Worm (Caenorhabditis elegans) whole organism, early embryonic: ENCODE data around the gene rbm-7.

Experiments
- B0310.2 ChIP-seq: sonication (generic microtip); optimal IDR thresholded peaks from 2 replicates; lab custom pipeline; 2016; ENCODE audit warnings: mild to moderate bottlenecking, missing genetic modification characterization, missing compliant biosample characterization
- F13C5.2 ChIP-seq: sonication (generic microtip); optimal IDR thresholded peaks from 2 replicates; lab custom pipeline; 2017; ENCODE audit warnings: mild to moderate bottlenecking, missing genetic modification characterization, inconsistent platforms, missing compliant biosample characterization
- aly-1 ChIP-seq: sonication (generic microtip); optimal IDR thresholded peaks from 2 replicates; lab custom pipeline; 2016; ENCODE audit warnings: missing genetic modification characterization, missing compliant biosample characterization
- ama-1 ChIP-seq: fragments of 150-350 bp; optimal IDR thresholded peaks from 2 replicates; lab custom pipeline; 2014
- ceh-13 ChIP-seq: fragments of 200-800 bp; sonication (Bioruptor generic); optimal IDR thresholded peaks from 2 replicates; lab custom pipeline; 2018; ENCODE audit warnings: mild to moderate bottlenecking, missing genetic modification characterization, missing compliant biosample characterization
- ceh-36 ChIP-seq: sonication (generic microtip); optimal IDR thresholded peaks from 2 replicates; lab custom pipeline; 2016; ENCODE audit warnings: missing genetic modification characterization, inconsistent platforms, missing compliant biosample characterization
- ets-7 ChIP-seq: sonication (generic microtip); optimal IDR thresholded peaks from 2 replicates; lab custom pipeline; 2016; ENCODE audit warnings: missing genotype, missing genetic modification characterization, missing compliant biosample characterization
- flt-1 ChIP-seq: fragments of 200-800 bp; sonication (Bioruptor generic); IDR thresholded peaks from 2 replicates; pipeline ENCODE4 v1.3.6; 2022; ENCODE audit warnings: missing genetic modification characterization, missing compliant biosample characterization
- hmbx-1 ChIP-seq: sonication (generic microtip); optimal IDR thresholded peaks from 2 replicates; lab custom pipeline; 2016; ENCODE audit warnings: mild to moderate bottlenecking, missing genetic modification characterization, missing compliant biosample characterization
- hmg-4 ChIP-seq: fragments of 200-800 bp; sonication (Bioruptor generic); optimal IDR thresholded peaks from 2 replicates; lab custom pipeline; 2018; ENCODE audit warnings: mild to moderate bottlenecking, missing genetic modification characterization, missing compliant biosample characterization
- hnd-1 ChIP-seq: sonication (generic microtip); optimal IDR thresholded peaks from 2 replicates; lab custom pipeline; 2016; ENCODE audit warnings: missing genetic modification characterization, missing compliant biosample characterization
- pes-1 ChIP-seq: fragments of 200-800 bp; sonication (Bioruptor generic); IDR thresholded peaks from 2 replicates; pipeline ENCODE4 v1.3.6; 2022; ENCODE audit warnings: missing genetic modification reagents, missing genetic modification characterization, missing compliant biosample characterization
- scrt-1 ChIP-seq: fragments of 200-800 bp; sonication (Bioruptor generic); IDR thresholded peaks from 2 replicates; pipeline ENCODE4 v1.3.6; 2022; ENCODE audit warnings: missing genetic modification characterization, missing compliant biosample characterization
- sea-1 ChIP-seq: fragments of 200-800 bp; sonication (Bioruptor generic); conservative IDR thresholded peaks from 2 replicates; pipeline ENCODE4 v1.3.6; 2022; ENCODE audit warnings: missing genetic modification characterization, missing compliant biosample characterization
- tbx-11 ChIP-seq: fragments of 200-800 bp; sonication (Bioruptor generic); IDR thresholded peaks from 2 replicates; pipeline ENCODE4 v1.3.6; 2022; ENCODE audit warnings: missing genetic modification characterization, missing compliant biosample characterization
- tbx-37 ChIP-seq: fragments of 200-800 bp; sonication (Bioruptor generic); conservative IDR thresholded peaks from 2 replicates; pipeline ENCODE4 v1.3.6; 2022; ENCODE audit warnings: missing genetic modification reagents, missing genetic modification characterization, missing compliant biosample characterization
- tra-4 ChIP-seq: sonication (generic microtip); optimal IDR thresholded peaks from 2 replicates; lab custom pipeline; 2017; ENCODE audit warnings: missing genetic modification characterization, missing compliant biosample characterization

rbm-7 gene

DNA sequence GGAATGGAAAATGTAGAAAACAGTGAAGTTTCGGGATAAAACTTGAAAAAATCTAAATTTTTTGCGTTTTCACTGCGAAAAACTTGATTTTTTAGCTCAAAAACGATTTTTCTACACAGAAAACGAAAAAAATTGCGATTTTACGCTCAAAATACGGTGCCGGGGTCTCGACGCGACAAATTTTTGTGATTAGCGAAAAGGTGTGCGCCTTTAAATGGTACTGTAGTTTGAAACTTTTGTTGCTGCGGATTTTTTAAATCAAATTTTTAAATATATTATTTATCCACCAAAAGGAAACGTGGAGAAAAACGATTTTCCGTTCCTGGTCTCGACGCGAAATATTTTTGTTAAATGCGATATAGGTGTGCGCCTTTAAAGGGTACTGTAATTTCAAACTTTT is 24.4 kb downstream of the rbm-7 start:
- TF ChIP-seq tbx-37 (GFP tag; lab: Robert Waterston, UW) (no peak), pes-1 (GFP tag; lab: Robert Waterston, UW) (no peak), aly-1 (tag; lab: Kevin White, UChicago) (no peak), hnd-1 (tag; lab: Kevin White, UChicago) (no peak), ceh-13 (no peak), sea-1 (GFP tag; lab: Robert Waterston, UW) (no peak), scrt-1 (GFP tag; lab: Robert Waterston, UW) (no peak), hmbx-1 (tag; lab: Kevin White, UChicago) (no peak), ets-7 (no peak), tra-4 (no peak), tbx-11 (GFP tag; lab: Robert Waterston, UW) (no peak), B0310.2 (no peak), F13C5.2 (tag; lab: Kevin White, UChicago) (no peak), ama-1 (lab: Kevin White, UChicago) (no peak), ceh-36 (tag; lab: Kevin White, UChicago) (no peak)

DNA sequence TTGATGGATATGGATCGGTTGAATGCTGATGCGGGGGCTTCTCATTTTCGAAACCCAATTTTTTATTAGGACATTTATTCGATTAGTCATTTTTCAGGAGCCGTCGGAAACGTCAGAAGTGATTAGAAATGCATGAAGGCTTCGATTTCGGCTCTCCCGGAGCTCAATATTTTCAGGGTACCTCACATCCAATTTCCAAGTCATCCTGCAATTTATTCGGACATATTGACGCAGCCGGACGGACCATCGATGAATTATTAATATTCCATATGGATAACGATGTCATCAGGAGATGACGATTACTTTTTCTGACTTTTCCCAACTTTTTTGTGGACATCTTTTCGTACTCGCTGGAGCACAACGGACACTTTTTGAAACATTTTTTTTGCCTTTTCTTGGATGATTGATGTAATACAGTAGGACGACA is 25.0 kb downstream of the rbm-7 start:
- no peak for TF ChIP-seq pes-1 (GFP tag; lab: Robert Waterston, UW)
- no peak for TF ChIP-seq ets-7
- no peak for TF ChIP-seq hnd-1 (tag; lab: Kevin White, UChicago)
- TF ChIP-seq tbx-37 (GFP tag; lab: Robert Waterston, UW) = no peak
- no peak for TF ChIP-seq aly-1 (tag; lab: Kevin White, UChicago)

DNA sequence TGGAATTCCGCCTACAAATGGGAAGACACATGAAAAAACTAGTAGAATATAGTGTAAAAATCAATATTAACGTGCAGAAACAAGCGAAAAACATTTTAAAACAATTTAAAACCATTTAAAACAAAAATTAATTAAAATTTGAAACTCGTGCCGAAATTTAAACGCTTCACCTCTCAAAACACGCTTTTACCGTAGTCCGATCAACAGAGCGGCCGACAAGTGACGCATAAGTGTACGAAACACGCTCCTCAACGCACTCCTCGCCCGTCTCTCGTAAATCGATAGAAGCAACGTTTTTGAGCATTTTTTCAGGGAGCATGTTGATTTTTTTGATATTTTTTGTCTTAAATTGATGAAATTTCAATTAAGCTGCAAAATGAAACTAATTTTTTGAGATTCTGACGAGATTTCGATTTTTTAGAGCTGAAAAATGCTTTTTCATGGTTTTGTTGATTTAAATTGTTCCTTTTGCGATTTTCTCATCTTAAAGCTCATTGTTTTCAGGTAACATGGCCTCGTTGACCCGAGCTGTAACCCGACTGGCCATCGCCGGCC is 26.6 kb downstream of the rbm-7 start, which contains the start of gene cox-5A:
Gene cox-5A, plus strand, starts transcription at position 505 of the 555 bp plus-strand sequence.
- peak; percentile 28; the same call in 1 of the 2 replicates for TF ChIP-seq flt-1 (GFP tag; lab: Robert Waterston, UW)
- no peak for TF ChIP-seq ceh-13
- TF ChIP-seq sea-1 (GFP tag; lab: Robert Waterston, UW) = no peak
- TF ChIP-seq ets-7 = peak; percentile 50
- no peak for TF ChIP-seq tbx-37 (GFP tag; lab: Robert Waterston, UW)
- peak; percentile 90 for TF ChIP-seq F13C5.2 (tag; lab: Kevin White, UChicago)
- TF ChIP-seq tra-4 = no peak
- no peak for TF ChIP-seq aly-1 (tag; lab: Kevin White, UChicago)
- peak; percentile 65 for TF ChIP-seq B0310.2
- TF ChIP-seq scrt-1 (GFP tag; lab: Robert Waterston, UW) = no peak
- TF ChIP-seq hmbx-1 (tag; lab: Kevin White, UChicago) = no peak
- TF ChIP-seq tbx-11 (GFP tag; lab: Robert Waterston, UW) = no peak
- TF ChIP-seq ama-1 (lab: Kevin White, UChicago) = no peak
- peak; percentile 64 for TF ChIP-seq hmg-4 (GFP tag; lab: Kevin White, UChicago)
- TF ChIP-seq hnd-1 (tag; lab: Kevin White, UChicago) = peak; percentile 18
- 0 out of 2 replicates have a peak, but pooled peaks have one; percentile 41 for TF ChIP-seq pes-1 (GFP tag; lab: Robert Waterston, UW)
- TF ChIP-seq ceh-36 (tag; lab: Kevin White, UChicago) = no peak

DNA sequence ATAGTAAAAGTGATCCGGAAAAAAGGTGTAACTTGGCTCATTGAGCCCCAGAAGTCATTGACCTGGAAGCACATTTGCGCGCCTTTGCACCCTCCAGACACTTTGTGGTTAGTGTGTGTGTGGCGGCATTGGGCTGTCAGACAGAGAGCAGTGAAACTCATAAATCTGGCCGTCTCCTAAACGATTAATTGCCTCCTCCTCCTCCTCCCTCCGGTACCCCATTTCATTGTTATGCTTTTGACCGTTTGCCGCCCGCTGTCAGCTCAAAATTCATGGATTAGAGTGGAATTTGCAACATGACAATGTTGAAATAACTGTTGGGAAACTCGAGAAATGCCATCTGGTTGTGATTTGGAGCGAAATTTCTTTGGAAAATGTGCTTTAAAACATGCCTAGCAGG is 27.6 kb downstream of the rbm-7 start:
- no peak for TF ChIP-seq pes-1 (GFP tag; lab: Robert Waterston, UW)
- no peak for TF ChIP-seq ceh-36 (tag; lab: Kevin White, UChicago)
- no peak for TF ChIP-seq B0310.2

DNA sequence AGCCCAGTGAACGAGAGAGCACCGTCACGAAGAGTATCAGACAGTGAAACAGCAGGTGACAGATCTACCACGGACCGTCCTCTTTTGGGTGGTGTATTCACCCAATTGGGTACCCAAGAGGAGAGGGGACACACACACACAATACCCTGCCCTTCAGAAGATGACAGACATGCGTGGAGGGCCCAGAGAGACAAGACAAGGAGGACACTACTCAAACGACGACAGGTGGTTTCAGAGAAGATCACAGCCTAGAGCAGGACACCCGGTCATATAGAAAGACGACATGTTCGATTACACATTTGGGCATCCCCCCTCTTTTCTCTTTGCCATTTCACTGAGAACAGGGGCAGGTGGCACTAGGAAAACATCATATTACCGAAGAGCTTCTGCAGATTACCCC is 37.5 kb downstream of the rbm-7 start:
- 0 out of 2 replicates have a peak, but pooled peaks have one; percentile 44 for TF ChIP-seq tbx-11 (GFP tag; lab: Robert Waterston, UW)
- no peak for TF ChIP-seq tbx-37 (GFP tag; lab: Robert Waterston, UW)
- TF ChIP-seq F13C5.2 (tag; lab: Kevin White, UChicago) = no peak
- TF ChIP-seq flt-1 (GFP tag; lab: Robert Waterston, UW) = 0 out of 2 replicates have a peak, but pooled peaks have one; percentile 48
- TF ChIP-seq aly-1 (tag; lab: Kevin White, UChicago) = no peak
- TF ChIP-seq hmg-4 (GFP tag; lab: Kevin White, UChicago) = peak; percentile 64
- no peak for TF ChIP-seq ama-1 (lab: Kevin White, UChicago)
- TF ChIP-seq B0310.2 = no peak
- TF ChIP-seq sea-1 (GFP tag; lab: Robert Waterston, UW) = peak; percentile 52; the same call in 1 of the 2 replicates
- TF ChIP-seq tra-4 = no peak
- TF ChIP-seq ets-7 = no peak
- no peak for TF ChIP-seq ceh-13
- TF ChIP-seq ceh-36 (tag; lab: Kevin White, UChicago) = no peak
- no peak for TF ChIP-seq hmbx-1 (tag; lab: Kevin White, UChicago)
- no peak for TF ChIP-seq pes-1 (GFP tag; lab: Robert Waterston, UW)
- no peak for TF ChIP-seq hnd-1 (tag; lab: Kevin White, UChicago)
- no peak for TF ChIP-seq scrt-1 (GFP tag; lab: Robert Waterston, UW)

DNA sequence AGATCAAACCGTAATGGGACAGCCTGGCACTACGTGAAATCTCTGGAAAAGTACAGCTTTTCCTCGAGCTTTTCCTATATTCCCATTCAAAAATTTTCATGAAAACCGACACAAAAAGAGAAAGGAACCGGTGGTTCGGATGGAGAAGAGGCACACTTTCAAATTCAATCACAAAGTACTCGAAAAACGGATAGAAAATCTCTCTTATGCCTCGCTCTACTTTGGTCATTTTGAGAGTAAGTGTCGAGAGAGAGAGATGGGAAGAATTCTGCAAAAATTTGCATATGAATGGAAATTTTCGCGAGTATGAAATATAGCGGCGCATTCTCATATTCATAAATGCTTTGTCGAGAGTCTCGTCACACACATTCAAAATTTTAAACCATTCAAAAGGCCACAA is 38.9 kb downstream of the rbm-7 start:
- TF ChIP-seq pes-1 (GFP tag; lab: Robert Waterston, UW) (no peak), ama-1 (lab: Kevin White, UChicago) (no peak), ets-7 (no peak), sea-1 (GFP tag; lab: Robert Waterston, UW) (no peak), scrt-1 (GFP tag; lab: Robert Waterston, UW) (no peak), tbx-37 (GFP tag; lab: Robert Waterston, UW) (no peak), hmbx-1 (tag; lab: Kevin White, UChicago) (no peak), ceh-36 (tag; lab: Kevin White, UChicago) (no peak)

DNA sequence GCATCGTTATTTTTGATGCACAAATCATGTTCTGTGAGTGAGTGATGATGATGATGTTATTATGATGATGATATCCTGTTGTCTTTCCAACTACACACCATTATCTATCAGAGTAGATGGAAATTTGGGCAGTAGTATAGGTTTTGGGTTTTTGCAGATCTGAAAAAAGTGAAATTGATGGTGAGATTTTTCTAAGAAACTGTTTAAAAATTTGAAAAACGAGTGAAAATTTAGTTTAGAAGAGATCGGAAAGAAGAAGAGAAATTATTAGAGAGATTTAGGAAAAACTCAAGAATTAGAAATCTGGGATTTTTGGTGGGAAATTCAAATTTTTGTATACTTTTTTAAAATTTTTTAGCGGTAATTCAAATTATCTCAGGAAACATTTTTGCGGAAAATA is 40.1 kb downstream of the rbm-7 start, which contains the start of the genes Y37D8A.29 and unc-71:
Gene Y37D8A.29, minus strand, starts transcription at position 101 of the 400 bp plus-strand sequence.
Gene unc-71, minus strand, starts transcription at position 159 of the 400 bp plus-strand sequence.
- no peak for TF ChIP-seq scrt-1 (GFP tag; lab: Robert Waterston, UW)
- no peak for TF ChIP-seq F13C5.2 (tag; lab: Kevin White, UChicago)
- TF ChIP-seq hnd-1 (tag; lab: Kevin White, UChicago) = no peak
- TF ChIP-seq hmbx-1 (tag; lab: Kevin White, UChicago) = no peak
- TF ChIP-seq ets-7 = no peak
- no peak for TF ChIP-seq pes-1 (GFP tag; lab: Robert Waterston, UW)
- TF ChIP-seq tbx-11 (GFP tag; lab: Robert Waterston, UW) = no peak
- no peak for TF ChIP-seq sea-1 (GFP tag; lab: Robert Waterston, UW)
- TF ChIP-seq ama-1 (lab: Kevin White, UChicago) = no peak
- TF ChIP-seq tbx-37 (GFP tag; lab: Robert Waterston, UW) = no peak
- no peak for TF ChIP-seq B0310.2
- TF ChIP-seq aly-1 (tag; lab: Kevin White, UChicago) = no peak
- TF ChIP-seq ceh-36 (tag; lab: Kevin White, UChicago) = no peak
- TF ChIP-seq flt-1 (GFP tag; lab: Robert Waterston, UW) = no peak
- TF ChIP-seq ceh-13 = no peak
- no peak for TF ChIP-seq tra-4
- TF ChIP-seq hmg-4 (GFP tag; lab: Kevin White, UChicago) = no peak
